Worm (Caenorhabditis elegans): ENCODE measurements around the gene Y53C12B.7.

Y53C12B.7 gene

ce11 chrII:9753056-9753455 lies at the start of gene Y53C12B.7:
Gene Y53C12B.7, minus strand, starts transcription at chrII:9753218.
- TF ChIP-seq F13C5.2 (tag; optimal IDR thresholded peaks at IDR 0.05) (no peak), tbx-37 (GFP tag; conservative IDR thresholded peaks at IDR 0.05) (no peak), sea-1 (GFP tag; conservative IDR thresholded peaks at IDR 0.05) (no peak), ceh-13 (GFP tag; optimal IDR thresholded peaks at IDR 0.05) (no peak), pes-1 (GFP tag; IDR thresholded peaks at IDR 0.05) (no peak), tra-4 (tag; optimal IDR thresholded peaks at IDR 0.05) (no peak), ets-7 (tag; optimal IDR thresholded peaks at IDR 0.05) (no peak), aly-1 (tag; optimal IDR thresholded peaks at IDR 0.05) (no peak), tbx-11 (GFP tag; IDR thresholded peaks at IDR 0.05) (no peak), flt-1 (GFP tag; IDR thresholded peaks at IDR 0.05) (no peak), ceh-36 (tag; optimal IDR thresholded peaks at IDR 0.05) (no peak), hnd-1 (tag; optimal IDR thresholded peaks at IDR 0.05) (no peak), ama-1 (optimal IDR thresholded peaks at IDR 0.05) (no peak), hmbx-1 (tag; optimal IDR thresholded peaks at IDR 0.05) (no peak), hmg-4 (GFP tag; optimal IDR thresholded peaks at IDR 0.05) (no peak)

ce11 chrII:9802642-9803041 lies 49.6 kb upstream of the Y53C12B.7 start, which contains the start of gene cyp-13A6:
Gene cyp-13A6, minus strand, starts transcription at chrII:9802821.
- TF ChIP-seq tbx-11 (GFP tag; IDR thresholded peaks at IDR 0.05) (no peak), tbx-37 (GFP tag; conservative IDR thresholded peaks at IDR 0.05) (no peak), hmbx-1 (tag; optimal IDR thresholded peaks at IDR 0.05) (no peak), tra-4 (tag; optimal IDR thresholded peaks at IDR 0.05) (no peak), scrt-1 (GFP tag; IDR thresholded peaks at IDR 0.05) (no peak), B0310.2 (tag; optimal IDR thresholded peaks at IDR 0.05) (no peak), pes-1 (GFP tag; IDR thresholded peaks at IDR 0.05) (no peak), F13C5.2 (tag; optimal IDR thresholded peaks at IDR 0.05) (no peak), hmg-4 (GFP tag; optimal IDR thresholded peaks at IDR 0.05) (no peak), aly-1 (tag; optimal IDR thresholded peaks at IDR 0.05) (no peak), ceh-36 (tag; optimal IDR thresholded peaks at IDR 0.05) (no peak), ets-7 (tag; optimal IDR thresholded peaks at IDR 0.05) (no peak)

- TF ChIP-seq B0310.2 (tag; optimal IDR thresholded peaks at IDR 0.05) (no peak), hmbx-1 (tag; optimal IDR thresholded peaks at IDR 0.05) (no peak), hnd-1 (tag; optimal IDR thresholded peaks at IDR 0.05) (no peak), ceh-36 (tag; optimal IDR thresholded peaks at IDR 0.05) (no peak), ama-1 (optimal IDR thresholded peaks at IDR 0.05) (no peak), ets-7 (tag; optimal IDR thresholded peaks at IDR 0.05) (no peak), ceh-13 (GFP tag; optimal IDR thresholded peaks at IDR 0.05) (no peak), tbx-37 (GFP tag; conservative IDR thresholded peaks at IDR 0.05) (no peak), tra-4 (tag; optimal IDR thresholded peaks at IDR 0.05) (no peak), aly-1 (tag; optimal IDR thresholded peaks at IDR 0.05) (no peak), scrt-1 (GFP tag; IDR thresholded peaks at IDR 0.05) (no peak), tbx-11 (GFP tag; IDR thresholded peaks at IDR 0.05) (no peak), sea-1 (GFP tag; conservative IDR thresholded peaks at IDR 0.05) (no peak)
These were observed 47.2 kb upstream of the Y53C12B.7 start, which contains the start of gene cyp-13A5 for ce11 chrII:9800251-9800650. Gene cyp-13A5, minus strand, starts transcription at chrII:9800362.

- TF ChIP-seq sea-1 (GFP tag; conservative IDR thresholded peaks at IDR 0.05) (no peak), B0310.2 (tag; optimal IDR thresholded peaks at IDR 0.05) (no peak), F13C5.2 (tag; optimal IDR thresholded peaks at IDR 0.05) (no peak), hmg-4 (GFP tag; optimal IDR thresholded peaks at IDR 0.05) (no peak)
These were observed 44.6 kb upstream of the Y53C12B.7 start, which contains the start of gene cyp-13A4 for ce11 chrII:9797664-9798063. Gene cyp-13A4, minus strand, starts transcription at chrII:9797740.

- TF ChIP-seq B0310.2 (tag; optimal IDR thresholded peaks at IDR 0.05) (no peak), sea-1 (GFP tag; conservative IDR thresholded peaks at IDR 0.05) (no peak), tbx-37 (GFP tag; conservative IDR thresholded peaks at IDR 0.05) (no peak)
These were observed 40.2 kb upstream of the Y53C12B.7 start, which contains the start of gene cyp-13A3 for ce11 chrII:9793197-9793596. Gene cyp-13A3, minus strand, starts transcription at chrII:9793297.

ce11 chrII:9791185-9791584 lies 38.2 kb upstream of the Y53C12B.7 start:
- TF ChIP-seq ets-7 (tag; optimal IDR thresholded peaks at IDR 0.05) (no peak), tra-4 (tag; optimal IDR thresholded peaks at IDR 0.05) (no peak), tbx-11 (GFP tag; IDR thresholded peaks at IDR 0.05) (no peak), tbx-37 (GFP tag; conservative IDR thresholded peaks at IDR 0.05) (no peak), aly-1 (tag; optimal IDR thresholded peaks at IDR 0.05) (no peak)

ce11 chrII:9787395-9788152 lies 34.6 kb upstream of the Y53C12B.7 start, which contains the start of gene cyp-13A2:
Gene cyp-13A2, minus strand, starts transcription at chrII:9787629.
- TF ChIP-seq scrt-1 (GFP tag; IDR thresholded peaks at IDR 0.05) = no peak
- no peak for TF ChIP-seq tbx-37 (GFP tag; conservative IDR thresholded peaks at IDR 0.05)
- no peak for TF ChIP-seq ets-7 (tag; optimal IDR thresholded peaks at IDR 0.05)
- TF ChIP-seq flt-1 (GFP tag; IDR thresholded peaks at IDR 0.05) = no peak

DNA sequence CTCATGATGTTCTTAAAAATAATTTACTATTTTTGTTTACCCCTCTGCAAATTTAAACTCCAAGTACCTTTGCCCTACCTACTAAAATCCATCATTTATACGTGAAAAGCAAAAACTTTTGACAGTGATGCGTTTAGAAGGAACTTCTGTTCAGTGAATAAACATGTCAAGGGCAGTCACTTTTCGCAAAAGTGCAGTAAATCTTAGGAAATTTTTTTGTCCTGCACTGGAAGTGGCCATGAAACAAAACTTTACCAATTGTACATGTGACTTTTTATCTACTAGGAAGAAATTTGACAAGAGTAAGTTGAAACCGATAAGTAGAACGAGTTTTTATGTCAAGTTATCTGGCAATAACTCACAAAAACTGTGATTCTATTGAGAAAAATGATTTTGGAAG lies 33.2 kb upstream of the Y53C12B.7 start:
- TF ChIP-seq scrt-1 (GFP tag; IDR thresholded peaks at IDR 0.05) (no peak), ceh-13 (GFP tag; optimal IDR thresholded peaks at IDR 0.05) (no peak), hnd-1 (tag; optimal IDR thresholded peaks at IDR 0.05) (no peak), flt-1 (GFP tag; IDR thresholded peaks at IDR 0.05) (no peak), pes-1 (GFP tag; IDR thresholded peaks at IDR 0.05) (no peak), B0310.2 (tag; optimal IDR thresholded peaks at IDR 0.05) (no peak)
